Fruit fly (Drosophila melanogaster) whole organism, embryonic: ENCODE measurements around the gene CG18063.

ENCODE experiments used
- Abd-B ChIP-seq: fragments of 200-800 bp; sonication (Bioruptor generic); optimal IDR thresholded peaks from 2 replicates; lab custom pipeline; 2018; ENCODE audit warnings: missing biosample characterization, mild to moderate bottlenecking, missing genetic modification characterization, moderate library complexity
- Ada2b ChIP-seq: fragments of 200-800 bp; sonication (Bioruptor generic); IDR thresholded peaks from 2 replicates; pipeline ENCODE4 v1.3.6; 2022; ENCODE audit warnings: missing biosample characterization, missing genetic modification characterization
- Atf6 ChIP-seq: fragments of 200-800 bp; sonication (Bioruptor generic); IDR thresholded peaks from 2 replicates; pipeline ENCODE4 v1.3.6; 2022; ENCODE audit warnings: missing biosample characterization, missing genetic modification characterization
- CG10321 ChIP-seq: fragments of 200-800 bp; sonication (Bioruptor generic); IDR thresholded peaks from 2 replicates; pipeline ENCODE4 v1.3.6; 2022; ENCODE audit warnings: missing biosample characterization, missing genetic modification characterization
- CG10431 ChIP-seq: fragments of 200-800 bp; sonication (Bioruptor generic); optimal IDR thresholded peaks from 3 replicates; lab custom pipeline; 2018; ENCODE audit warnings: missing biosample characterization, mild to moderate bottlenecking, missing genetic modification characterization
- CG10462 ChIP-seq: fragments of 200-800 bp; sonication (Bioruptor generic); optimal IDR thresholded peaks from 2 replicates; lab custom pipeline; 2016; ENCODE audit warnings: missing biosample characterization, missing genetic modification characterization
- CG11398 ChIP-seq: fragments of 200-800 bp; sonication (Bioruptor generic); optimal IDR thresholded peaks from 2 replicates; lab custom pipeline; 2016; ENCODE audit warnings: missing biosample characterization, missing genetic modification characterization
- CG11456 ChIP-seq: fragments of 200-800 bp; sonication (Bioruptor generic); IDR thresholded peaks from 3 replicates; pipeline ENCODE4 v1.3.6; 2022; ENCODE audit warnings: missing biosample characterization, missing genetic modification characterization
- CG11696 ChIP-seq: fragments of 200-800 bp; sonication (Bioruptor generic); IDR thresholded peaks from 2 replicates; pipeline ENCODE4 v1.3.6; 2022; ENCODE audit warnings: missing biosample characterization, missing genetic modification characterization
- CG15601 ChIP-seq: fragments of 200-800 bp; sonication (Bioruptor generic); optimal IDR thresholded peaks from 3 replicates; lab custom pipeline; 2019; ENCODE audit warnings: missing biosample characterization, mild to moderate bottlenecking, missing genetic modification characterization, moderate library complexity
- CG1602 ChIP-seq: fragments of 200-800 bp; sonication (Bioruptor generic); optimal IDR thresholded peaks from 3 replicates; lab custom pipeline; 2016; ENCODE audit warnings: missing biosample characterization, missing genetic modification characterization
- CG18619 ChIP-seq: fragments of 200-800 bp; sonication (Bioruptor generic); optimal IDR thresholded peaks from 3 replicates; lab custom pipeline; 2017; ENCODE audit warnings: missing biosample characterization, mild to moderate bottlenecking, missing genetic modification characterization
- CG34422 ChIP-seq: fragments of 200-800 bp; sonication (Bioruptor generic); IDR thresholded peaks from 3 replicates; pipeline ENCODE4 v1.3.6; 2022; ENCODE audit warnings: missing biosample characterization, missing genetic modification characterization
- CG4282 ChIP-seq: fragments of 200-800 bp; sonication (Bioruptor generic); optimal IDR thresholded peaks from 2 replicates; lab custom pipeline; 2016; ENCODE audit warnings: missing biosample characterization, missing genetic modification characterization
- CG4617 ChIP-seq: fragments of 200-800 bp; sonication (Bioruptor generic); optimal IDR thresholded peaks from 3 replicates; lab custom pipeline; 2016; ENCODE audit warnings: missing biosample characterization, missing genetic modification characterization, borderline replicate concordance
- CG5953 ChIP-seq: fragments of 200-800 bp; sonication (Bioruptor generic); IDR thresholded peaks from 2 replicates; pipeline ENCODE4 v1.3.6; 2022; ENCODE audit warnings: missing biosample characterization, missing genetic modification characterization
- Chrac-16 ChIP-seq: fragments of 200-800 bp; sonication (Bioruptor generic); optimal IDR thresholded peaks from 3 replicates; lab custom pipeline; 2016; ENCODE audit warnings: missing biosample characterization, missing genetic modification characterization
- Deaf1 ChIP-seq: fragments of 200-800 bp; optimal IDR thresholded peaks from 3 replicates; lab custom pipeline; 2019; ENCODE audit warnings: missing biosample characterization, mild to moderate bottlenecking, missing genetic modification characterization, moderate library complexity
- Dp ChIP-seq: fragments of 200-800 bp; sonication (Bioruptor generic); optimal IDR thresholded peaks from 2 replicates; lab custom pipeline; 2018; ENCODE audit warnings: missing biosample characterization, mild to moderate bottlenecking, missing genetic modification characterization, moderate library complexity
- Eip74EF ChIP-seq, 2 experiments: fragments of 200-800 bp in 1 of 2; fragments of >200 bp in 1 of 2; sonication (Bioruptor generic) in 1 of 2; optimal IDR thresholded peaks; 2 replicates each; lab custom pipeline; 2017 to 2019; ENCODE audit warnings: missing biosample characterization in 2 of 2, missing genetic modification characterization in 2 of 2, mild to moderate bottlenecking in 1 of 2, moderate library complexity in 1 of 2
- Gug ChIP-seq: fragments of 200-800 bp; sonication (Bioruptor generic); IDR thresholded peaks from 4 replicates; pipeline ENCODE4 v1.3.6; 2022; ENCODE audit warnings: missing biosample characterization, missing genetic modification characterization
- HHEX ChIP-seq: fragments of 200-800 bp; sonication (Bioruptor generic); optimal IDR thresholded peaks from 3 replicates; lab custom pipeline; 2017; ENCODE audit warnings: missing biosample characterization, mild to moderate bottlenecking, missing genetic modification characterization, missing genetic modification reagents
- Hey ChIP-seq: fragments of 200-800 bp; sonication (Bioruptor generic); optimal IDR thresholded peaks from 3 replicates; lab custom pipeline; 2018; ENCODE audit warnings: missing biosample characterization, mild to moderate bottlenecking, missing genetic modification characterization
- Lim3 ChIP-seq: fragments of 200-800 bp; sonication (Bioruptor generic); IDR thresholded peaks from 2 replicates; pipeline ENCODE4 v1.3.6; 2022; ENCODE audit warnings: missing biosample characterization, missing genetic modification characterization
- Poxn ChIP-seq: fragments of 200-800 bp; sonication (Bioruptor generic); IDR thresholded peaks from 2 replicates; pipeline ENCODE4 v1.3.6; 2022; ENCODE audit warnings: missing biosample characterization, missing genetic modification characterization
- Ptx1 ChIP-seq: fragments of 200-800 bp; sonication (Bioruptor generic); IDR thresholded peaks from 2 replicates; pipeline ENCODE4 v1.3.6; 2022; ENCODE audit warnings: missing biosample characterization, missing genetic modification characterization
- Side ChIP-seq: fragments of 200-800 bp; sonication (Bioruptor generic); optimal IDR thresholded peaks from 2 replicates; lab custom pipeline; 2016; ENCODE audit warnings: missing biosample characterization, missing genetic modification characterization
- Sin3A ChIP-seq: fragments of >200 bp; optimal IDR thresholded peaks from 2 replicates; lab custom pipeline; 2018
- bigmax ChIP-seq: fragments of 200-800 bp; sonication (Bioruptor generic); optimal IDR thresholded peaks from 2 replicates; lab custom pipeline; 2018; ENCODE audit warnings: missing biosample characterization, mild to moderate bottlenecking, missing genetic modification characterization
- bowl ChIP-seq: fragments of 200-800 bp; sonication (Bioruptor generic); IDR thresholded peaks from 2 replicates; pipeline ENCODE4 v1.3.6; 2022; ENCODE audit warnings: missing biosample characterization, missing genetic modification characterization
- cg ChIP-seq: fragments of 200-800 bp; sonication (Bioruptor generic); optimal IDR thresholded peaks from 3 replicates; lab custom pipeline; 2019; ENCODE audit warnings: missing biosample characterization, mild to moderate bottlenecking, missing genetic modification characterization, moderate library complexity
- dati ChIP-seq: fragments of 200-800 bp; sonication (Bioruptor generic); IDR thresholded peaks from 2 replicates; pipeline ENCODE4 v1.3.6; 2022; ENCODE audit warnings: missing biosample characterization, missing genetic modification characterization
- dimm ChIP-seq: fragments of 200-800 bp; sonication (Bioruptor generic); IDR thresholded peaks from 2 replicates; pipeline ENCODE4 v1.3.6; 2022; ENCODE audit warnings: missing biosample characterization, missing genetic modification characterization
- ems ChIP-seq: fragments of 200-800 bp; sonication (Bioruptor generic); optimal IDR thresholded peaks from 3 replicates; lab custom pipeline; 2016; ENCODE audit warnings: missing biosample characterization, missing genetic modification characterization
- fd64A ChIP-seq: fragments of 200-800 bp; sonication (Bioruptor generic); optimal IDR thresholded peaks from 3 replicates; lab custom pipeline; 2018; ENCODE audit warnings: missing biosample characterization, mild to moderate bottlenecking, missing genetic modification characterization
- gem ChIP-seq: fragments of 200-800 bp; sonication (Bioruptor generic); optimal IDR thresholded peaks from 2 replicates; lab custom pipeline; 2019; ENCODE audit warnings: missing biosample characterization, mild to moderate bottlenecking, missing genetic modification characterization, moderate library complexity
- gfzf ChIP-seq: fragments of 200-800 bp; sonication (Bioruptor generic); optimal IDR thresholded peaks from 2 replicates; lab custom pipeline; 2016; ENCODE audit warnings: missing biosample characterization, mild to moderate bottlenecking, missing genetic modification characterization, moderate library complexity
- jing ChIP-seq: fragments of 200-800 bp; sonication (Bioruptor generic); optimal IDR thresholded peaks from 2 replicates; lab custom pipeline; 2018; ENCODE audit warnings: missing biosample characterization, mild to moderate bottlenecking, missing genetic modification characterization
- jumu ChIP-seq: fragments of 200-800 bp; sonication (Bioruptor generic); optimal IDR thresholded peaks from 3 replicates; lab custom pipeline; 2016; ENCODE audit warnings: missing biosample characterization, missing genetic modification characterization
- kay ChIP-seq: fragments of 200-800 bp; sonication (Bioruptor generic); optimal IDR thresholded peaks from 2 replicates; lab custom pipeline; 2016; ENCODE audit warnings: missing biosample characterization, missing genetic modification characterization
- knrl ChIP-seq: fragments of 200-800 bp; sonication (Bioruptor generic); IDR thresholded peaks from 3 replicates; pipeline ENCODE4 v1.3.6; 2022; ENCODE audit warnings: missing biosample characterization, missing genetic modification characterization; ENCODE audit not compliant: partially characterized antibody
- lov ChIP-seq, 2 experiments: fragments of 200-800 bp in 1 of 2; fragments of >200 bp in 1 of 2; sonication (Bioruptor generic) in 1 of 2; IDR thresholded peaks in 1 of 2; optimal IDR thresholded peaks in 1 of 2; 2 replicates in 1 of 2; 3 replicates in 1 of 2; pipeline versions ENCODE4 v1.3.6 to Lab custom; 2017 to 2022; ENCODE audit warnings: missing biosample characterization in 1 of 2, missing genetic modification characterization in 1 of 2
- nau ChIP-seq: fragments of 200-800 bp; sonication (Bioruptor generic); optimal IDR thresholded peaks from 3 replicates; lab custom pipeline; 2017; ENCODE audit warnings: missing biosample characterization, mild to moderate bottlenecking, missing genetic modification characterization, missing genetic modification reagents
- peb ChIP-seq: fragments of 200-800 bp; sonication (Bioruptor generic); IDR thresholded peaks from 2 replicates; pipeline ENCODE4 v1.3.6; 2022; ENCODE audit warnings: missing biosample characterization, missing genetic modification characterization
- slbo ChIP-seq: fragments of 200-800 bp; sonication (Bioruptor generic); IDR thresholded peaks from 2 replicates; pipeline ENCODE4 v1.3.6; 2022; ENCODE audit warnings: missing biosample characterization, missing genetic modification characterization
- sr ChIP-seq: fragments of 200-800 bp; sonication (Bioruptor generic); IDR thresholded peaks from 3 replicates; pipeline ENCODE4 v1.3.6; 2022; ENCODE audit warnings: missing biosample characterization, missing genetic modification characterization
- toy ChIP-seq: fragments of 200-800 bp; sonication (Bioruptor generic); IDR thresholded peaks from 2 replicates; pipeline ENCODE4 v1.3.6; 2022; ENCODE audit warnings: missing biosample characterization, missing genetic modification characterization
- vfl ChIP-seq: fragments of 200-800 bp; sonication (Bioruptor generic); optimal IDR thresholded peaks from 2 replicates; lab custom pipeline; 2016; ENCODE audit warnings: missing biosample characterization, missing genetic modification characterization
- zf30C ChIP-seq: fragments of 200-800 bp; sonication (Bioruptor generic); optimal IDR thresholded peaks from 3 replicates; lab custom pipeline; 2018; ENCODE audit warnings: missing biosample characterization, mild to moderate bottlenecking, missing genetic modification characterization

The CG18063 gene

DNA sequence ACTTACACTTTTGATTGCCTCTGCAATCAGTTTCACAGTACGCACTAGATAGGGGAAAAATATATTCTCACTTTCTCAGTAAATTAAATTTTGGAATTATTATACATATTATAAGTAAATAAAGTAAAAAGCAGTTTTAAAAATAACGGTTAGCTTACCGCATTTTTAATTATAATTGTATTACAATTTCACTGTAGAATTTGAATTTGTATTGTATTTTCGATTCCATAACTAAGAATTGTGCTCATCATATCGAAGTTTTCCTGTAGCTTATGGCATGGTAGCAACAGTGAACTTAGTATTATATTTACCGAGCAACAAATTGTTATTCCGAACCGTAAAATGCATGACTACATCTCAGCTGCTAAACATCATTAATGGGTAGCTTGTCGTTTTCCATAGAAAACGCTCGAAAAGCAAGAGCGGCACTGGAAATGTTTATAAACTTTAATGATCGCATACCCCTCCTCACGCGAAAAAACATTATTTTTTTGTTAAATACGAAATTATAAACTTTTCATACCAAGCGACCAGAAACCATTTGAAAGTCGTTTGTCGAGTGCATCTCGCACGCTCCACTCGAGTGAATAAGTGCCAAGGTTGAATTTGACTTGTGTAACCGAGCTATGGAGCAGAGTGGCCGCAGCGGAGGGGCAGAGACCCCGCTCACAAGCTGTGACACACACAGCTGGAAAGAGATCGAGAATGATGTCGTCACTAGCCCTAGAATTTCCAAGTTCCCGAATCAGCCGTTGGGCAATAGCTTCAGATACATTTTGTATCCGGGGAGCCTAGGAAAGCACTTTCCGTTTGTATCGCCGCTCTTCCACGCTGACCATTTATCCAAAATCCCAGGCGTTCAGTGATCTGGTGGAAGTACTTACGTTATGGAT, 45.4 kb upstream of the CG18063 start (continued):
- TF ChIP-seq kay (GFP tag; lab: Kevin White, UChicago), result peak; percentile 70
- no peak for TF ChIP-seq sr
- peak; percentile 40 for TF ChIP-seq jumu (GFP tag; lab: Kevin White, UChicago)
- no peak for TF ChIP-seq cg (GFP tag; lab: Kevin White, UChicago)
- TF ChIP-seq Ptx1 (GFP tag; lab: Robert Waterston, UW), result peak; percentile 96
- TF ChIP-seq bigmax (GFP tag; lab: Kevin White, UChicago), result no peak
- peak; percentile 68; the same call in 1 of the 2 replicates for TF ChIP-seq bowl (GFP tag; lab: Robert Waterston, UW)
- TF ChIP-seq Ada2b, result peak; percentile 85
- TF ChIP-seq knrl, result no peak
- peak; percentile 86 for TF ChIP-seq CG34422 (GFP tag; lab: Robert Waterston, UW)
- TF ChIP-seq peb (GFP tag; lab: Robert Waterston, UW), result peak; percentile 83
- TF ChIP-seq vfl (GFP tag; lab: Kevin White, UChicago), result no peak
- peak; percentile 92 for TF ChIP-seq Atf6 (GFP tag; lab: Robert Waterston, UW)
- TF ChIP-seq Dp (GFP tag; lab: Kevin White, UChicago), result no peak
- TF ChIP-seq jing (GFP tag; lab: Kevin White, UChicago), result peak; percentile 85
- TF ChIP-seq CG4282 (GFP tag; lab: Kevin White, UChicago), result no peak
- TF ChIP-seq slbo, result peak; percentile 96
- TF ChIP-seq CG11456, result peak; percentile 62; the same call in 1 of the 3 replicates
- TF ChIP-seq dati (GFP tag; lab: Robert Waterston, UW), result no peak
- TF ChIP-seq CG18619 (GFP tag; lab: Kevin White, UChicago), result peak; percentile 93
- peak; percentile 72 for TF ChIP-seq Poxn
- TF ChIP-seq CG5953 (GFP tag; lab: Robert Waterston, UW), result peak; percentile 65; the same call in 1 of the 2 replicates
- peak; percentile 35; the same call in 1 of the 2 replicates for TF ChIP-seq Lim3
- peak; percentile 59; the same call in 1 of the 2 replicates for TF ChIP-seq CG11696
- TF ChIP-seq CG15601 (tag; lab: Kevin White, UChicago), result peak; percentile 96
- TF ChIP-seq ems (GFP tag; lab: Kevin White, UChicago), result no peak
- peak; percentile 93 for TF ChIP-seq CG10462 (GFP tag; lab: Kevin White, UChicago)
- peak; percentile 96 for TF ChIP-seq Abd-B
- TF ChIP-seq Side (GFP tag; lab: Kevin White, UChicago), result peak; percentile 16
- no peak for TF ChIP-seq zf30C
- peak; percentile 42; the same call in 1 of the 2 replicates for TF ChIP-seq dimm
- peak; percentile 84 for TF ChIP-seq CG10431 (GFP tag; lab: Kevin White, UChicago)
- TF ChIP-seq gem, result peak; percentile 97
- TF ChIP-seq fd64A (GFP tag; lab: Kevin White, UChicago), result no peak
- TF ChIP-seq Hey, result no peak
- TF ChIP-seq Sin3A, result no peak
- no peak for TF ChIP-seq gfzf
- TF ChIP-seq Chrac-16, result peak; percentile 84
- peak; percentile 84 for TF ChIP-seq toy (GFP tag; lab: Robert Waterston, UW)
- no peak for TF ChIP-seq CG11398 (GFP tag; lab: Kevin White, UChicago)
- TF ChIP-seq Eip74EF (GFP tag; optimal IDR thresholded peaks at IDR 0.05; lab: Kevin White, UChicago), result peak in 1 of 2 experiments; percentile 56
- peak; percentile 42 for TF ChIP-seq nau (GFP tag; lab: Kevin White, UChicago)
- TF ChIP-seq HHEX, result peak; percentile 86
- TF ChIP-seq lov (optimal IDR thresholded peaks at IDR 0.05; lab: Kevin White, UChicago), result no peak
- TF ChIP-seq lov (GFP tag; IDR thresholded peaks at IDR 0.05; lab: Robert Waterston, UW), result peak; percentile 62; the same call in 1 of the 3 replicates
- TF ChIP-seq Deaf1, result peak; percentile 75
- peak; percentile 73 for TF ChIP-seq Gug (GFP tag; lab: Robert Waterston, UW)
- peak; percentile 53 for TF ChIP-seq CG4617
- TF ChIP-seq CG10321 (GFP tag; lab: Robert Waterston, UW), result peak; percentile 76; the same call in 1 of the 2 replicates
- peak; percentile 96 for TF ChIP-seq CG1602
